Worm (Caenorhabditis elegans) whole organism, L3 larva: Measurements from ENCODE around the gene Y2H9A.6.

Source experiments
- ama-1 ChIP-seq: fragments of 150-350 bp; optimal IDR thresholded peaks from 2 replicates; lab custom pipeline; 2018
- egl-27 ChIP-seq: sonication (generic microtip); optimal IDR thresholded peaks from 4 replicates; lab custom pipeline; 2017; ENCODE audit warnings: missing biosample characterization, missing genetic modification reagents, missing genetic modification characterization
- eor-1 ChIP-seq, 2 experiments: fragments of 150-350 bp; optimal IDR thresholded peaks; 2 replicates each; lab custom pipeline; 2014 to 2018; ENCODE audit warnings: missing biosample characterization in 2 of 2, missing genetic modification characterization in 2 of 2
- fkh-10 ChIP-seq: sonication (generic microtip); optimal IDR thresholded peaks from 2 replicates; lab custom pipeline; 2017; ENCODE audit warnings: missing biosample characterization, missing genetic modification reagents, missing genetic modification characterization
- lin-15B ChIP-seq: fragments of 150-350 bp; optimal IDR thresholded peaks from 2 replicates; lab custom pipeline; 2014; ENCODE audit warnings: missing biosample characterization, missing genetic modification characterization
- nhr-11 ChIP-seq: fragments of 150-350 bp; optimal IDR thresholded peaks from 2 replicates; lab custom pipeline; 2014; ENCODE audit warnings: missing biosample characterization, missing genetic modification characterization
- nhr-237 ChIP-seq: fragments of 150-350 bp; optimal IDR thresholded peaks from 2 replicates; lab custom pipeline; 2014; ENCODE audit warnings: missing biosample characterization, missing genetic modification characterization
- sea-2 ChIP-seq: fragments of 150-350 bp; sonication (generic microtip); optimal IDR thresholded peaks from 4 replicates; lab custom pipeline; 2014; ENCODE audit warnings: missing biosample characterization, missing genetic modification reagents, missing genetic modification characterization
- snpc-4 ChIP-seq: fragments of 150-350 bp; optimal IDR thresholded peaks from 2 replicates; lab custom pipeline; 2014; ENCODE audit warnings: missing biosample characterization, missing genetic modification characterization
- zag-1 ChIP-seq: fragments of 150-350 bp; optimal IDR thresholded peaks from 2 replicates; lab custom pipeline; 2014; ENCODE audit warnings: missing biosample characterization, missing genetic modification characterization
- ztf-11 ChIP-seq: fragments of 150-350 bp; optimal IDR thresholded peaks from 2 replicates; lab custom pipeline; 2014; ENCODE audit warnings: missing biosample characterization, missing genetic modification characterization

DNA sequence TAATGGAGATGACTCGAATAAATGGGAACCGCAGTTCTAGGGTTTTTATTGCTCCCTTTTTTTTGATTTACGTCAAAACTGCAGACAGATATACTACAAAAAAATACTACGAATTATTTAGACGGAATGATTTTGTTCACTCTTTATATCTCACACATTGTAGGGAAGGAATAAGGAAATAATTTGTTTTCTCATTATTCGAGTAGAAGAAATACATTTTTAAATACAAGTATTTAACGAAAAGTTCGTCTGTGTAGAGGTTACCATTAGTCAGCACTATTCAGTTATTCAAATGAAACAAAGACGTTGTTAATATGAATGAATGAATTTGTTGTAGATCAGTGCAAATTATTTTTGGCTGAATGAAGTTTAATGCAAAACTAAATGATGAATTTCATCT is 16.9 kb upstream of the Y2H9A.6 start, which contains the start of gene srd-18:
- TF ChIP-seq ztf-11 (tag; lab: Kevin White, UChicago) (no peak), nhr-237 (tag; lab: Kevin White, UChicago) (no peak), nhr-11 (tag; lab: Kevin White, UChicago) (no peak), egl-27 (tag; lab: Kevin White, UChicago) (no peak), zag-1 (tag; lab: Kevin White, UChicago) (no peak), snpc-4 (tag; lab: Kevin White, UChicago) (no peak), ama-1 (no peak), eor-1 (tag; optimal IDR thresholded peaks at IDR 0.05; lab: Kevin White, UChicago) (no peak), sea-2 (GFP tag; lab: Kevin White, UChicago) (no peak), fkh-10 (GFP tag; lab: Kevin White, UChicago) (no peak), lin-15B (tag; lab: Kevin White, UChicago) (no peak)
